Worm (Caenorhabditis elegans) whole organism, L4 larva: ENCODE data around the gene C05C12.5.

Experiments
- R02D3.7 ChIP-seq: fragments of 150-350 bp; sonication (generic microtip); optimal IDR thresholded peaks from 3 replicates; lab custom pipeline; 2014; ENCODE audit warnings: missing biosample characterization, missing genetic modification characterization
- T26A8.4 ChIP-seq: fragments of 200-800 bp; sonication (Bioruptor generic); IDR thresholded peaks from 2 replicates; pipeline ENCODE4 v1.3.6; 2022; ENCODE audit warnings: missing genetic modification characterization, missing compliant biosample characterization
- Y105C5A.15 ChIP-seq: fragments of 200-800 bp; sonication (Bioruptor generic); IDR thresholded peaks from 2 replicates; pipeline ENCODE4 v1.3.6; 2022; ENCODE audit warnings: missing genetic modification characterization, missing compliant biosample characterization
- aha-1 ChIP-seq: fragments of 150-350 bp; peaks from one replicate; lab custom pipeline; 2014; ENCODE audit warnings: missing biosample characterization, missing genetic modification characterization
- ceh-28 ChIP-seq: fragments of 150-350 bp; optimal IDR thresholded peaks from 2 replicates; lab custom pipeline; 2014; ENCODE audit warnings: missing biosample characterization, missing genetic modification reagents, missing genetic modification characterization
- ceh-44 ChIP-seq: fragments of 200-800 bp; sonication (Bioruptor generic); IDR thresholded peaks from 2 replicates; pipeline ENCODE4 v1.3.6; 2022; ENCODE audit warnings: missing genetic modification reagents, missing genetic modification characterization, missing compliant biosample characterization
- ces-1 ChIP-seq: fragments of 150-350 bp; sonication (generic microtip); optimal IDR thresholded peaks from 4 replicates; lab custom pipeline; 2014; ENCODE audit warnings: missing biosample characterization, missing genetic modification reagents, missing genetic modification characterization
- daf-16 ChIP-seq, 3 experiments: sonication (generic microtip); optimal IDR thresholded peaks; 2 replicates each; lab custom pipeline; 2016 to 2017; ENCODE audit warnings: missing genetic modification characterization in 3 of 3, missing genetic modification reagents in 3 of 3, mild to moderate bottlenecking in 2 of 3, missing compliant biosample characterization in 2 of 3, missing biosample characterization in 1 of 3, moderate library complexity in 1 of 3
- daf-19 ChIP-seq: fragments of 200-800 bp; sonication (Bioruptor generic); conservative IDR thresholded peaks from 2 replicates; pipeline ENCODE4 v1.3.6; 2022; ENCODE audit warnings: missing genetic modification characterization, missing compliant biosample characterization
- dve-1 ChIP-seq: sonication (generic microtip); optimal IDR thresholded peaks from 2 replicates; lab custom pipeline; 2017; ENCODE audit warnings: antibody characterized with exemption, mild to moderate bottlenecking, missing genetic modification characterization, missing compliant biosample characterization; ENCODE audit not compliant: insufficient read depth
- fkh-10 ChIP-seq: fragments of 150-350 bp; optimal IDR thresholded peaks from 2 replicates; lab custom pipeline; 2014; ENCODE audit warnings: missing biosample characterization, missing genetic modification reagents, missing genetic modification characterization
- hif-1 ChIP-seq, 2 experiments: sonication (generic microtip); optimal IDR thresholded peaks; 2 replicates each; lab custom pipeline; 2016 to 2017; ENCODE audit warnings: missing compliant biosample characterization in 2 of 2, missing genetic modification characterization in 2 of 2, missing genetic modification reagents in 2 of 2, missing genotype in 2 of 2, mild to moderate bottlenecking in 1 of 2
- hlh-11 ChIP-seq: fragments of 200-800 bp; sonication (Bioruptor generic); optimal IDR thresholded peaks from 2 replicates; lab custom pipeline; 2018; ENCODE audit warnings: mild to moderate bottlenecking, missing genetic modification characterization, missing compliant biosample characterization
- lim-7 ChIP-seq: fragments of 200-800 bp; sonication (Bioruptor generic); IDR thresholded peaks from 2 replicates; pipeline ENCODE4 v1.3.6; 2022; ENCODE audit warnings: missing genetic modification characterization, missing compliant biosample characterization
- mxl-2 ChIP-seq: fragments of 200-800 bp; sonication (Bioruptor generic); conservative IDR thresholded peaks from 2 replicates; pipeline ENCODE4 v1.3.6; 2022; ENCODE audit warnings: missing genetic modification reagents, missing genetic modification characterization, missing compliant biosample characterization
- nhr-10 ChIP-seq: fragments of 150-350 bp; optimal IDR thresholded peaks from 2 replicates; lab custom pipeline; 2014; ENCODE audit warnings: missing biosample characterization, missing genetic modification characterization
- nhr-237 ChIP-seq: sonication (generic microtip); optimal IDR thresholded peaks from 2 replicates; lab custom pipeline; 2017; ENCODE audit warnings: missing biosample characterization, missing genetic modification characterization
- nhr-28 ChIP-seq: fragments of 150-350 bp; optimal IDR thresholded peaks from 2 replicates; lab custom pipeline; 2014; ENCODE audit warnings: missing biosample characterization, missing genetic modification characterization
- nhr-41 ChIP-seq: fragments of 200-800 bp; sonication (Bioruptor generic); IDR thresholded peaks from 2 replicates; pipeline ENCODE4 v1.3.6; 2022; ENCODE audit warnings: missing genetic modification reagents, missing genetic modification characterization, missing compliant biosample characterization
- nhr-6 ChIP-seq: fragments of 150-350 bp; optimal IDR thresholded peaks from 2 replicates; lab custom pipeline; 2014; ENCODE audit warnings: missing biosample characterization, missing genetic modification characterization
- nhr-77 ChIP-seq: fragments of 150-350 bp; optimal IDR thresholded peaks from 2 replicates; lab custom pipeline; 2014; ENCODE audit warnings: missing biosample characterization, missing genetic modification characterization
- pha-4 ChIP-seq, 2 experiments: fragments of 150-350 bp in 1 of 2; fragments of 200-800 bp in 1 of 2; sonication (Bioruptor generic) in 1 of 2; IDR thresholded peaks in 1 of 2; optimal IDR thresholded peaks in 1 of 2; 2 replicates each; pipeline versions ENCODE4 v1.3.6 to Lab custom; 2014 to 2022; ENCODE audit warnings: missing genetic modification characterization in 2 of 2, missing genetic modification reagents in 2 of 2, missing biosample characterization in 1 of 2, missing compliant biosample characterization in 1 of 2
- php-3 ChIP-seq: fragments of 200-800 bp; sonication (Bioruptor generic); IDR thresholded peaks from 2 replicates; pipeline ENCODE4 v1.3.6; 2022; ENCODE audit warnings: missing genetic modification reagents, missing genetic modification characterization, missing compliant biosample characterization
- pqm-1 ChIP-seq: sonication (generic microtip); optimal IDR thresholded peaks from 2 replicates; lab custom pipeline; 2017; ENCODE audit warnings: missing biosample characterization, missing genetic modification characterization
- saeg-2 ChIP-seq: fragments of 200-800 bp; sonication (Bioruptor generic); IDR thresholded peaks from 2 replicates; pipeline ENCODE4 v1.3.6; 2022; ENCODE audit warnings: missing genetic modification reagents, missing genetic modification characterization, missing compliant biosample characterization
- set-16 ChIP-seq: fragments of 200-800 bp; sonication (Bioruptor generic); IDR thresholded peaks from 2 replicates; pipeline ENCODE4 v1.3.6; 2022; ENCODE audit warnings: missing genetic modification reagents, missing genetic modification characterization, missing compliant biosample characterization
- tag-97 ChIP-seq: fragments of 200-800 bp; sonication (Bioruptor generic); IDR thresholded peaks from 2 replicates; pipeline ENCODE4 v1.3.6; 2022; ENCODE audit warnings: missing genetic modification characterization, missing compliant biosample characterization
- unc-39 ChIP-seq: sonication (generic microtip); optimal IDR thresholded peaks from 2 replicates; lab custom pipeline; 2017; ENCODE audit warnings: missing biosample characterization, missing genetic modification characterization
- vab-7 ChIP-seq: fragments of 200-800 bp; sonication (Bioruptor generic); IDR thresholded peaks from 2 replicates; pipeline ENCODE4 v1.3.6; 2022; ENCODE audit warnings: missing genetic modification reagents, missing genetic modification characterization, missing compliant biosample characterization
- ztf-11 ChIP-seq: fragments of 150-350 bp; optimal IDR thresholded peaks from 2 replicates; lab custom pipeline; 2014; ENCODE audit warnings: missing biosample characterization, missing genetic modification characterization

C05C12.5 gene

DNA sequence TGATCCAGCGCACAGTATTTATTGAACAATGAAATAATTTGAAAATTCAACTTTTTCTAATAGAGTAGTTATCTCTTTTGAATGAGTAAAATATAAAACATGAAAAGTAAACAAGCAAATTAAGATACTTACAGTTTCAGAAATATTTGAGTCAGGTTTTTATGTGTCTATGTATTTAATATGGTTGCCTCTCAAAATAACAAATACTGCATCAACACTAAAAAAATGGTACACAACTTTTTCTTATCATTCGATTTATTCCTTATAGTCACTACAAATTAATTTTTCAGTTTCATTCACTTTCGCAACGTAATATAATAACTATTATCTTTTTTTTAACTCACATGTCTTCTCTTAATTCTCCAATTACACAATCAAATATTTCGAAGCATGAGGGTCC is 13.6 kb downstream of the C05C12.5 start:
- no peak for TF ChIP-seq nhr-41 (GFP tag; lab: Robert Waterston, UW)
- peak; percentile 74 for TF ChIP-seq nhr-28 (tag; lab: Kevin White, UChicago)
- 0 out of 2 replicates have a peak, but pooled peaks have one; percentile 18 for TF ChIP-seq php-3 (GFP tag; lab: Robert Waterston, UW)
- TF ChIP-seq nhr-77 (tag; lab: Kevin White, UChicago), result peak; percentile 12
- TF ChIP-seq daf-16 (GFP tag; optimal IDR thresholded peaks at IDR 0.05; lab: Kevin White, UChicago), result no peak
- TF ChIP-seq daf-16 (tag; optimal IDR thresholded peaks at IDR 0.05; lab: Kevin White, UChicago), result peak; percentile 85
- TF ChIP-seq dve-1, result peak; percentile 46
- TF ChIP-seq ceh-28 (tag; lab: Kevin White, UChicago), result no peak
- TF ChIP-seq aha-1 (tag; lab: Kevin White, UChicago), result no peak

DNA sequence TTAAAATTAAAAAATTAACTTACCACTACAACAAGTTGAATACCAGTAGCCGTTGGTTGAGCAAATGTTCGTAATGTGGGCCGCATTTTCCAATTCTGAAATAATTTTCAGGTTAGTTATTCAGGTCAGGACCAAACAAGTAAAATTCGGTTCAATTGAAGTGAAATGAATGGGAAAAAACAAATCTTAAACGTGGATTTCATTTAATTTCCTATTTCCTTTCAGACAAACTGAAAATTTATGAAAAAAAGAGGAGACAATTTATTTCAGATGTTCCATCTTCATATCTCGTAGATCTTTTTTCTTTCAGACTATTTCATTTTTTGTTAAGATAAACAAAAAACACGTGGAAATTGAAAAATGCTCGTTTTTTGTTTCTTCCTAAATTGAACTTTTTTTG is 19.6 kb downstream of the C05C12.5 start, which contains the start of gene C05C12.6:
Gene C05C12.6, minus strand, starts transcription at position 101 of the 400 bp plus-strand sequence.
- TF ChIP-seq daf-16 (GFP tag; optimal IDR thresholded peaks at IDR 0.05; lab: Kevin White, UChicago), result no peak
- TF ChIP-seq daf-16 (tag; optimal IDR thresholded peaks at IDR 0.05; lab: Kevin White, UChicago), result no peak
- TF ChIP-seq hlh-11 (tag; lab: Kevin White, UChicago), result no peak
- TF ChIP-seq nhr-237 (tag; lab: Kevin White, UChicago), result no peak
- no peak for TF ChIP-seq T26A8.4 (GFP tag; lab: Robert Waterston, UW)
- TF ChIP-seq set-16 (GFP tag; lab: Robert Waterston, UW), result no peak
- TF ChIP-seq ztf-11 (tag; lab: Kevin White, UChicago), result no peak
- no peak for TF ChIP-seq Y105C5A.15
- TF ChIP-seq vab-7 (GFP tag; lab: Robert Waterston, UW), result no peak

DNA sequence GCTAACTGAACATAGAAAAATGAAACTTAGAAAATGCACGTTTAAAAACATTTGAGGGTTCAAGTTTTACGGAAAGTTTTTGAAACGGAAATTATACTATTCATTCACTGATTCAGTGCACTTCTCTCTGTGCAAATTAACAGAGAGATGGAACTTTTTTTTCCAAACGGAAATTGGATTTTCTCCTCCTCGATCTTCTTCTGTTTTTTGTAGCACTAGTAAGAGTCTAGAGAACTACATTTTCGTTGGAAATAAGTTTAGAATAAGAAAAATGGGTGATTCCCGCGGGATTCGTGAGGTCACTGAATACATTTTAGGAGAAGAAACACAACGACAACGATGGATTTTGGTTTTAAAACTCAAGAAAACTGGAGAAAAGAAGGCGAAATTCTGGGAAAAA is 25.2 kb downstream of the C05C12.5 start:
- TF ChIP-seq ces-1 (GFP tag; lab: Kevin White, UChicago), result peak; percentile 70
- TF ChIP-seq daf-16 (GFP tag; optimal IDR thresholded peaks at IDR 0.05; lab: Kevin White, UChicago), result no peak
- TF ChIP-seq daf-16 (tag; optimal IDR thresholded peaks at IDR 0.05; lab: Kevin White, UChicago), result no peak
- peak; percentile 57 for TF ChIP-seq fkh-10 (GFP tag; lab: Kevin White, UChicago)
- TF ChIP-seq tag-97 (GFP tag; lab: Robert Waterston, UW), result no peak
- TF ChIP-seq nhr-77 (tag; lab: Kevin White, UChicago), result no peak
- TF ChIP-seq mxl-2 (GFP tag; lab: Robert Waterston, UW), result no peak
- TF ChIP-seq unc-39 (tag; lab: Kevin White, UChicago), result no peak

DNA sequence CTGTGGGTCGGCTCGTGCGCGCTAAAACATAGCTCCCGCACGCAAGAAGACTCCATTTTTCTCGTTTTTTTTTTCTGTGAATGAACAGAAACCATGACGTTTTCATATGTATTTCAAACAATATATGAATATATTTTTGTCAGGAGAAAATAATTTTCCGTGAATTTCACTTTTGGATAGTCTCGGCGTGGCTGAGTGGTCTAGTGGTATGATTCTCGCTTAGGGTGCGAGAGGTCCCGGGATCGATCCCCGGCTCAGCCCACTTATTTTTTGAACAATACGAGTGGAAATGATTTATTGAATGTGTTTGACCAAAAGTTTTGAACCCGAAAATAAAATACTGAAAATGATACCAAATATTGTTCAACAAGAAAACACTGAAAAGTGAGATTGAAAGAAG is 29.6 kb downstream of the C05C12.5 start:
- no peak for TF ChIP-seq pqm-1 (tag; lab: Kevin White, UChicago)
- TF ChIP-seq, all 104 proteins: peak for 0

DNA sequence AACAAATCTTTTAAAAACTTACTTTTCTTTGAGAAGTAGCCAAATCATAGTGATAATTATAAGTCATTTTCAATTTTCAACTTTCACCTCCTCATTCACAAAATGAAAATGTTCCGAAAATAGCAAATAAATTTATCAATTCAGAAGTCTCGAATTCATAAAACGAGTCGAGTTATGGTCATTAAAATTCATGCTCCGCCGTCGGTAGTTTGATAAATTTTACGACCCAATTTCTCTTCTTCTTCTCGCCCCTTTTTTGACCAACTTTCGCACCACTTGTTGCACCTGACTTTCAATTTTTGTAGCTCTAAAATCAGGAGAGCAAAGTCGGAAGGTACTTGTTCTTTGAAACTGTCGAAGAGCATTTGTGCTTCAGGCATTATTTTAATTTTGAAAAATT is 30.9 kb downstream of the C05C12.5 start, which contains the start of gene best-7:
Gene best-7, minus strand, starts transcription at position 239 of the 400 bp plus-strand sequence.
- TF ChIP-seq hif-1 (tag; optimal IDR thresholded peaks at IDR 0.05; lab: Kevin White, UChicago), result no peak
- peak; percentile 5 for TF ChIP-seq dve-1
- TF ChIP-seq nhr-28 (tag; lab: Kevin White, UChicago), result peak; percentile 35
- no peak for TF ChIP-seq ceh-44 (GFP tag; lab: Robert Waterston, UW)
- TF ChIP-seq php-3 (GFP tag; lab: Robert Waterston, UW), result peak; percentile 79

DNA sequence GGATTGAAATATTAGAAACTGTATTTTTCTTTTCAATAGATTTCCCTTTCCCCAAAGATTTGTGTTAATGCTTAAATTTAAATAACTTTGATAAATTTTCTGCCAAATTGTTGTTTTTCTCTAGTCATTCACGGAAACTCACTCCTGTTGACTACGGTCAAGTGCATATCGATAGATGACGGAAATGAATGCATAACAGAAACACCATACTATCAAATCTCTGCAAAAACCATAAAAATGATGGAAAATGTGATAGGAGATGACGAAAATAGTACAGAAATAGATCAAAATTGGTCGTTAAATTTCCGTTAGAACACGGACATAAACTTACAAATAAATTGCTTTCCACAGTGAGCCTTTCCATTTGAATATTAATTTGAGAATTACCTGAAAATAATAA is 32.0 kb downstream of the C05C12.5 start:
- TF ChIP-seq daf-16 (GFP tag; optimal IDR thresholded peaks at IDR 0.05; lab: Kevin White, UChicago) (no peak), daf-16 (tag; optimal IDR thresholded peaks at IDR 0.05; lab: Kevin White, UChicago) (peak; percentile 56), pha-4 (GFP tag; IDR thresholded peaks at IDR 0.05; lab: Robert Waterston, UW) (no peak), pha-4 (tag; optimal IDR thresholded peaks at IDR 0.05; lab: Kevin White, UChicago) (no peak), lim-7 (GFP tag; lab: Robert Waterston, UW) (no peak), nhr-6 (tag; lab: Kevin White, UChicago) (no peak), saeg-2 (GFP tag; lab: Robert Waterston, UW) (no peak), nhr-41 (GFP tag; lab: Robert Waterston, UW) (no peak), set-16 (GFP tag; lab: Robert Waterston, UW) (no peak), R02D3.7 (tag; lab: Kevin White, UChicago) (no peak), nhr-10 (no peak), vab-7 (GFP tag; lab: Robert Waterston, UW) (no peak), daf-19 (no peak), php-3 (GFP tag; lab: Robert Waterston, UW) (peak; percentile 80; the same call in 1 of the 2 replicates)
- TF ChIP-seq, all 104 proteins: peak for 2
